Fruit fly (Drosophila melanogaster) whole organism, embryonic: ENCODE data around the gene Ufd4.

ENCODE experiments used
- B-H2 ChIP-seq: fragments of 200-800 bp; sonication (Bioruptor generic); optimal IDR thresholded peaks from 2 replicates; lab custom pipeline; 2018; ENCODE audit warnings: missing biosample characterization, mild to moderate bottlenecking, missing genetic modification characterization
- CG1024 ChIP-seq: fragments of 200-800 bp; sonication (Bioruptor generic); IDR thresholded peaks from 2 replicates; pipeline ENCODE4 v1.3.6; 2022; ENCODE audit warnings: missing biosample characterization, missing genetic modification characterization
- CG10979 ChIP-seq: fragments of 200-800 bp; sonication (Bioruptor generic); optimal IDR thresholded peaks from 2 replicates; lab custom pipeline; 2018; ENCODE audit warnings: missing biosample characterization, mild to moderate bottlenecking, missing genetic modification characterization, moderate library complexity
- CG11456 ChIP-seq: fragments of 200-800 bp; sonication (Bioruptor generic); IDR thresholded peaks from 3 replicates; pipeline ENCODE4 v1.3.6; 2022; ENCODE audit warnings: missing biosample characterization, missing genetic modification characterization
- CG12219 ChIP-seq: fragments of 200-800 bp; sonication (Bioruptor generic); optimal IDR thresholded peaks from 3 replicates; lab custom pipeline; 2018; ENCODE audit warnings: missing biosample characterization, mild to moderate bottlenecking, missing genetic modification characterization
- CG12299 ChIP-seq: fragments of 200-800 bp; sonication (Bioruptor generic); optimal IDR thresholded peaks from 2 replicates; lab custom pipeline; 2018; ENCODE audit warnings: missing biosample characterization, mild to moderate bottlenecking, missing genetic modification characterization
- CG15269 ChIP-seq: fragments of 200-800 bp; sonication (Bioruptor generic); optimal IDR thresholded peaks from 2 replicates; lab custom pipeline; 2018; ENCODE audit warnings: missing biosample characterization, mild to moderate bottlenecking, missing genetic modification characterization, moderate library complexity
- CG1647 ChIP-seq: fragments of 200-800 bp; sonication (Bioruptor generic); optimal IDR thresholded peaks from 3 replicates; lab custom pipeline; 2016; ENCODE audit warnings: missing biosample characterization, missing genetic modification characterization
- CG16813 ChIP-seq: fragments of 200-800 bp; sonication (Bioruptor generic); IDR thresholded peaks from 3 replicates; pipeline ENCODE4 v1.3.6; 2022; ENCODE audit warnings: missing biosample characterization, missing genetic modification characterization; ENCODE audit not compliant: partially characterized antibody
- CG18262 ChIP-seq: fragments of 200-800 bp; optimal IDR thresholded peaks from 3 replicates; lab custom pipeline; 2019; ENCODE audit warnings: missing biosample characterization, mild to moderate bottlenecking, missing genetic modification characterization, moderate library complexity
- CG2129 ChIP-seq: fragments of 200-800 bp; sonication (Bioruptor generic); IDR thresholded peaks from 2 replicates; pipeline ENCODE4 v1.3.6; 2022; ENCODE audit warnings: missing biosample characterization, missing genetic modification characterization; ENCODE audit not compliant: partially characterized antibody
- CG32767 ChIP-seq: fragments of 200-800 bp; sonication (Bioruptor generic); IDR thresholded peaks from 2 replicates; pipeline ENCODE4 v1.3.6; 2022; ENCODE audit warnings: missing biosample characterization, missing genetic modification characterization
- CG4360 ChIP-seq: fragments of 200-800 bp; sonication (Bioruptor generic); IDR thresholded peaks from 2 replicates; pipeline ENCODE4 v1.3.6; 2022; ENCODE audit warnings: missing biosample characterization, missing genetic modification characterization
- CG5180 ChIP-seq: fragments of 200-800 bp; sonication (Bioruptor generic); optimal IDR thresholded peaks from 3 replicates; lab custom pipeline; 2017; ENCODE audit warnings: missing biosample characterization, missing genetic modification characterization, mild to moderate bottlenecking, moderate library complexity, missing genetic modification reagents
- CG6765 ChIP-seq: fragments of 200-800 bp; sonication (Bioruptor generic); optimal IDR thresholded peaks from 3 replicates; lab custom pipeline; 2017; ENCODE audit warnings: missing biosample characterization, mild to moderate bottlenecking, missing genetic modification characterization
- CG6791 ChIP-seq: fragments of 200-800 bp; sonication (Bioruptor generic); IDR thresholded peaks from 3 replicates; pipeline ENCODE4 v1.3.6; 2022; ENCODE audit warnings: missing biosample characterization, missing genetic modification characterization; ENCODE audit not compliant: partially characterized antibody
- CG8944 ChIP-seq: fragments of 200-800 bp; sonication (Bioruptor generic); optimal IDR thresholded peaks from 3 replicates; lab custom pipeline; 2016; ENCODE audit warnings: missing biosample characterization, missing genetic modification characterization
- CG9727 ChIP-seq: fragments of 200-800 bp; sonication (Bioruptor generic); optimal IDR thresholded peaks from 3 replicates; lab custom pipeline; 2017; ENCODE audit warnings: missing biosample characterization, mild to moderate bottlenecking, missing genetic modification characterization
- CG9876 ChIP-seq: fragments of 200-800 bp; sonication (Bioruptor generic); optimal IDR thresholded peaks from 2 replicates; lab custom pipeline; 2016; ENCODE audit warnings: missing biosample characterization, missing genetic modification characterization
- Dip3 ChIP-seq: fragments of 200-800 bp; sonication (Bioruptor generic); optimal IDR thresholded peaks from 3 replicates; lab custom pipeline; 2016; ENCODE audit warnings: missing biosample characterization, missing genetic modification characterization
- E2f2 ChIP-seq: fragments of 200-800 bp; sonication (Bioruptor generic); IDR thresholded peaks from 2 replicates; pipeline ENCODE4 v1.3.6; 2022; ENCODE audit warnings: missing biosample characterization, missing genetic modification characterization
- HLH54F ChIP-seq: fragments of 200-800 bp; sonication (Bioruptor generic); optimal IDR thresholded peaks from 3 replicates; lab custom pipeline; 2016; ENCODE audit warnings: missing biosample characterization, missing genetic modification characterization
- Hand ChIP-seq: fragments of 200-800 bp; sonication (Bioruptor generic); optimal IDR thresholded peaks from 2 replicates; lab custom pipeline; 2017; ENCODE audit warnings: mild to moderate bottlenecking, missing biosample characterization, missing genetic modification reagents, missing genetic modification characterization
- Hmr ChIP-seq: fragments of 200-800 bp; sonication (Bioruptor generic); optimal IDR thresholded peaks from 3 replicates; lab custom pipeline; 2017; ENCODE audit warnings: mild to moderate bottlenecking, missing biosample characterization, missing genetic modification reagents, missing genetic modification characterization
- Max ChIP-seq: fragments of 200-800 bp; sonication (Bioruptor generic); optimal IDR thresholded peaks from 2 replicates; lab custom pipeline; 2016; ENCODE audit warnings: missing biosample characterization, mild to moderate bottlenecking, missing genetic modification characterization
- Ravus ChIP-seq: fragments of 200-800 bp; sonication (Bioruptor generic); IDR thresholded peaks from 2 replicates; pipeline ENCODE4 v1.3.6; 2022; ENCODE audit warnings: missing biosample characterization, missing genetic modification characterization
- Six4 ChIP-seq: fragments of 200-800 bp; sonication (Bioruptor generic); optimal IDR thresholded peaks from 2 replicates; lab custom pipeline; 2016; ENCODE audit warnings: missing biosample characterization, missing genetic modification characterization
- Sox100B ChIP-seq: fragments of 200-800 bp; sonication (Bioruptor generic); optimal IDR thresholded peaks from 3 replicates; lab custom pipeline; 2018; ENCODE audit warnings: missing biosample characterization, mild to moderate bottlenecking, missing genetic modification characterization
- Sry-δ ChIP-seq: fragments of 200-800 bp; sonication (Bioruptor generic); optimal IDR thresholded peaks from 2 replicates; lab custom pipeline; 2016; ENCODE audit warnings: missing biosample characterization, missing genetic modification characterization
- Stat92E ChIP-seq, 3 experiments: fragments of >200 bp in 2 of 3; fragments of 200-800 bp in 1 of 3; sonication (Bioruptor generic) in 1 of 3; optimal IDR thresholded peaks; 2 replicates each; lab custom pipeline; 2017 to 2019; ENCODE audit warnings: missing biosample characterization in 3 of 3, missing genetic modification characterization in 3 of 3, mild to moderate bottlenecking in 1 of 3, moderate library complexity in 1 of 3
- Usf ChIP-seq: fragments of 200-800 bp; sonication (Bioruptor generic); optimal IDR thresholded peaks from 2 replicates; lab custom pipeline; 2017; ENCODE audit warnings: missing genotype, missing biosample characterization, missing genetic modification characterization
- al ChIP-seq: fragments of 200-800 bp; sonication (Bioruptor generic); IDR thresholded peaks from 2 replicates; pipeline ENCODE4 v1.3.6; 2022; ENCODE audit warnings: missing biosample characterization, missing genetic modification characterization
- cg ChIP-seq: fragments of 200-800 bp; sonication (Bioruptor generic); optimal IDR thresholded peaks from 3 replicates; lab custom pipeline; 2019; ENCODE audit warnings: missing biosample characterization, mild to moderate bottlenecking, missing genetic modification characterization, moderate library complexity
- corto ChIP-seq: fragments of 200-800 bp; sonication (Bioruptor generic); optimal IDR thresholded peaks from 2 replicates; lab custom pipeline; 2016; ENCODE audit warnings: missing biosample characterization, mild to moderate bottlenecking, missing genetic modification characterization, moderate library complexity
- emc ChIP-seq: fragments of 200-800 bp; sonication (Bioruptor generic); optimal IDR thresholded peaks from 2 replicates; lab custom pipeline; 2016; ENCODE audit warnings: missing biosample characterization, missing genetic modification characterization
- fd96Cb ChIP-seq: fragments of 200-800 bp; sonication (Bioruptor generic); optimal IDR thresholded peaks from 2 replicates; lab custom pipeline; 2018; ENCODE audit warnings: missing biosample characterization, mild to moderate bottlenecking, missing genetic modification characterization, moderate library complexity
- knrl ChIP-seq: fragments of 200-800 bp; sonication (Bioruptor generic); IDR thresholded peaks from 3 replicates; pipeline ENCODE4 v1.3.6; 2022; ENCODE audit warnings: missing biosample characterization, missing genetic modification characterization; ENCODE audit not compliant: partially characterized antibody
- lov ChIP-seq, 2 experiments: fragments of 200-800 bp in 1 of 2; fragments of >200 bp in 1 of 2; sonication (Bioruptor generic) in 1 of 2; IDR thresholded peaks in 1 of 2; optimal IDR thresholded peaks in 1 of 2; 2 replicates in 1 of 2; 3 replicates in 1 of 2; pipeline versions ENCODE4 v1.3.6 to Lab custom; 2017 to 2022; ENCODE audit warnings: missing biosample characterization in 1 of 2, missing genetic modification characterization in 1 of 2
- mirr ChIP-seq: fragments of 200-800 bp; sonication (Bioruptor generic); optimal IDR thresholded peaks from 3 replicates; lab custom pipeline; 2018; ENCODE audit warnings: missing biosample characterization, mild to moderate bottlenecking, missing genetic modification characterization
- mld ChIP-seq: fragments of 200-800 bp; sonication (Bioruptor generic); IDR thresholded peaks from 3 replicates; pipeline ENCODE4 v1.3.6; 2022; ENCODE audit warnings: missing biosample characterization, missing genetic modification characterization; ENCODE audit not compliant: partially characterized antibody
- p53 ChIP-seq: fragments of 200-800 bp; sonication (Bioruptor generic); optimal IDR thresholded peaks from 2 replicates; lab custom pipeline; 2016; ENCODE audit warnings: missing biosample characterization, missing genetic modification characterization
- pb ChIP-seq: fragments of 200-800 bp; sonication (Bioruptor generic); optimal IDR thresholded peaks from 3 replicates; lab custom pipeline; 2016; ENCODE audit warnings: missing biosample characterization, missing genetic modification characterization
- peb ChIP-seq: fragments of 200-800 bp; sonication (Bioruptor generic); IDR thresholded peaks from 2 replicates; pipeline ENCODE4 v1.3.6; 2022; ENCODE audit warnings: missing biosample characterization, missing genetic modification characterization
- pzg ChIP-seq: fragments of 200-800 bp; sonication (Bioruptor generic); optimal IDR thresholded peaks from 3 replicates; lab custom pipeline; 2018; ENCODE audit warnings: missing biosample characterization, mild to moderate bottlenecking, missing genetic modification characterization, moderate library complexity
- run ChIP-seq: fragments of 200-800 bp; sonication (Bioruptor generic); optimal IDR thresholded peaks from 3 replicates; lab custom pipeline; 2018; ENCODE audit warnings: missing biosample characterization, mild to moderate bottlenecking, missing genetic modification characterization
- sna ChIP-seq: fragments of 200-800 bp; sonication (Bioruptor generic); IDR thresholded peaks from 2 replicates; pipeline ENCODE4 v1.3.6; 2022; ENCODE audit warnings: missing biosample characterization, missing genetic modification characterization; ENCODE audit not compliant: partially characterized antibody
- zen ChIP-seq: fragments of 200-800 bp; sonication (Bioruptor generic); optimal IDR thresholded peaks from 3 replicates; lab custom pipeline; 2018; ENCODE audit warnings: missing biosample characterization, mild to moderate bottlenecking, missing genetic modification characterization, moderate library complexity

Gene Ufd4

DNA sequence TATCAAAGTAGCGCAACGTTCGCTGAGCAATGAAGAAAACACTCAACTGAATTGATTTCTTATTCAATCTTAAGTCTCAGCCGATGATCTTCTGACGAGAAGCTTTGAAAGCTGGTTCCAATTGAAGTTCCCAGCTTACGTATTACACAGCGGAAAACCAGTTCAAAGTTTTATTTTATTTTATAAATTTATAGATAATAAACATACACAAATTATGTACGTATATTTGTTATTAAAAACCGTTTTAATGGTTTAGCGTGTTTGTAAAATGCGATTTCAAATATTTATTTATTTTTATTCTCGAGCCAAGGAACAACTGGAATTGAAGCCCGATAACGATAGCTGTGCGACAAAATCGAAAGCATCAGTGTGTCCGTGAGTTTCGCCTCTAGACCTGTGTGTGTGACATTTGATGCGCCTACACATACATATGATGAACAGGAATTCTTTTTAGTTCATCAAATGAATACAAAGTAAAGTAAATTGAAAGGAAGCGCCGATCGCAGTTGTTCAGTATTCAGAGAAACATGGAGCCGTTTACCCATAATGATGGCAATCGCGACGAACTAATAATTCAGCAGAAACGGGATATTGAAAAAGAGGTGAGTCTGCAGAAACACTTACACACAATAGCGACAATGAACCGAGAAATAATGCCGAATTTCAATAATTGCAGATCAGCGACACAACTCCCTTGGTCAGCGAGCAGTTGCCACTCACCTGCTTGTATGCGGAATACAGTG is 14.5 kb upstream of the Ufd4 start, which contains the start of the genes CG5390 and CG4968 (continued):
- TF ChIP-seq Usf (no peak), CG6791 (GFP tag; lab: Robert Waterston, UW) (0 out of 3 replicates have a peak, but pooled peaks have one; percentile 42), mld (GFP tag; lab: Robert Waterston, UW) (no peak), CG5180 (no peak), CG16813 (GFP tag; lab: Robert Waterston, UW) (peak; percentile 32; the same call in 1 of the 3 replicates), CG11456 (GFP tag; lab: Robert Waterston, UW) (peak; percentile 16; the same call in 1 of the 3 replicates), pzg (GFP tag; lab: Kevin White, UChicago) (peak; percentile 69), lov (optimal IDR thresholded peaks at IDR 0.05; lab: Kevin White, UChicago) (no peak), lov (GFP tag; IDR thresholded peaks at IDR 0.05; lab: Robert Waterston, UW) (no peak), emc (GFP tag; lab: Kevin White, UChicago) (no peak), peb (GFP tag; lab: Robert Waterston, UW) (no peak), CG8944 (GFP tag; lab: Kevin White, UChicago) (no peak), mirr (GFP tag; lab: Kevin White, UChicago) (peak; percentile 20), B-H2 (peak; percentile 71), al (GFP tag; lab: Robert Waterston, UW) (peak; percentile 55), Hand (GFP tag; lab: Kevin White, UChicago) (peak; percentile 54), Six4 (GFP tag; lab: Kevin White, UChicago) (peak; percentile 18), HLH54F (peak; percentile 6), CG9876 (GFP tag; lab: Kevin White, UChicago) (no peak), CG4360 (GFP tag; lab: Robert Waterston, UW) (no peak), cg (GFP tag; lab: Kevin White, UChicago) (peak; percentile 88), CG18262 (tag; lab: Kevin White, UChicago) (peak; percentile 69), E2f2 (GFP tag; lab: Robert Waterston, UW) (peak; percentile 70), Dip3 (GFP tag; lab: Kevin White, UChicago) (peak; percentile 2), Hmr (peak; percentile 85), CG1024 (GFP tag; lab: Robert Waterston, UW) (peak; percentile 17; the same call in 1 of the 2 replicates), sna (GFP tag; lab: Robert Waterston, UW) (no peak), corto (peak; percentile 79), Sox100B (GFP tag; lab: Kevin White, UChicago) (peak; percentile 65), pb (GFP tag; lab: Kevin White, UChicago) (no peak), CG15269 (tag; lab: Kevin White, UChicago) (peak; percentile 85), p53 (no peak), CG12219 (GFP tag; lab: Kevin White, UChicago) (peak; percentile 37), fd96Cb (peak; percentile 50), CG1647 (GFP tag; lab: Kevin White, UChicago) (no peak), CG10979 (tag; lab: Kevin White, UChicago) (peak; percentile 62), run (tag; lab: Kevin White, UChicago) (no peak), CG2129 (GFP tag; lab: Robert Waterston, UW) (no peak), Ravus (GFP tag; lab: Robert Waterston, UW) (no peak), knrl (GFP tag; lab: Robert Waterston, UW) (peak; percentile 35; the same call in 2 of the 3 replicates), CG6765 (GFP tag; lab: Kevin White, UChicago) (peak; percentile 62), zen (tag; lab: Kevin White, UChicago) (peak; percentile 33), CG32767 (GFP tag; lab: Robert Waterston, UW) (0 out of 2 replicates have a peak, but pooled peaks have one; percentile 52), Stat92E (GFP tag; optimal IDR thresholded peaks at IDR 0.05; lab: Kevin White, UChicago) (no peak), Max (GFP tag; lab: Kevin White, UChicago) (peak; percentile 50), CG9727 (GFP tag; lab: Kevin White, UChicago) (peak; percentile 52), Sry-δ (GFP tag; lab: Kevin White, UChicago) (peak; percentile 76), CG12299 (peak; percentile 73)
